Worm (Caenorhabditis elegans) whole organism, L1 larva: Measurements from ENCODE around the gene srd-4.

ENCODE experiments used
- ceh-63 ChIP-seq: fragments of 200-800 bp; sonication (Bioruptor generic); optimal IDR thresholded peaks from 2 replicates; lab custom pipeline; 2018; ENCODE audit warnings: mild to moderate bottlenecking, missing genetic modification characterization, missing compliant biosample characterization
- ceh-90 ChIP-seq: sonication (generic microtip); optimal IDR thresholded peaks from 2 replicates; lab custom pipeline; 2016; ENCODE audit warnings: missing genetic modification characterization, missing compliant biosample characterization
- dpl-1 ChIP-seq, 3 experiments: fragments of 150-350 bp in 2 of 3; sonication (generic microtip) in 1 of 3; optimal IDR thresholded peaks; 2 replicates each; lab custom pipeline; 2014 to 2017; ENCODE audit warnings: missing biosample characterization in 3 of 3, missing genetic modification characterization in 3 of 3, missing genetic modification reagents in 3 of 3
- lir-3 ChIP-seq: sonication (generic microtip); optimal IDR thresholded peaks from 2 replicates; lab custom pipeline; 2016; ENCODE audit warnings: mild to moderate bottlenecking, missing genetic modification characterization, moderate library complexity, missing compliant biosample characterization; ENCODE audit not compliant: poor library complexity
- pqm-1 ChIP-seq: sonication (generic microtip); optimal IDR thresholded peaks from 3 replicates; lab custom pipeline; 2017; ENCODE audit warnings: missing biosample characterization, missing genetic modification characterization
- unc-86 ChIP-seq: sonication (generic microtip); optimal IDR thresholded peaks from 2 replicates; lab custom pipeline; 2016; ENCODE audit warnings: missing genetic modification characterization, missing compliant biosample characterization

DNA sequence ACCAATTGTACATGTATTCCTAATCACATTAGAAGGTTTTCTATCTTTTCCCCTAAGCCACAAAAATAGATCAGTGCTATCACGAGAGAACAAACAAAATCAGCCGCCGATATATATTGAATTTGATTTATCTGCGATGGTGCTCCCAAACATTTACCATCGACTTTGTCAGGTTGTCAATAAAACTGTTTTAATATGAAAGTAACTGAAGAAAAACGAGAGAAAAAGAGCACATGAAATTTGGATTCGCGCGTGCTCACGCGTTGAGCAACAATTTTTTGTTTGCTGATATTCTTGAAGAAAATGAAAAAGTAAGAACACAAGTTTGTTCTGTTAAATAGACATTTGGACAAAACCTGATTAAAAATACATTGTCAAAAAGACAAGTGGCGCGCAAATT is 4.1 kb downstream of the srd-4 start:
- TF ChIP-seq pqm-1 (tag; lab: Kevin White, UChicago): no peak
- no peak for TF ChIP-seq ceh-63 (GFP tag; lab: Kevin White, UChicago)
- no peak for TF ChIP-seq ceh-90 (tag; lab: Kevin White, UChicago)
- TF ChIP-seq lir-3 (tag; lab: Kevin White, UChicago): no peak
- TF ChIP-seq dpl-1 (GFP tag; optimal IDR thresholded peaks at IDR 0.05; lab: Kevin White, UChicago): no peak
- no peak for TF ChIP-seq unc-86 (tag; lab: Kevin White, UChicago)
